Worm (Caenorhabditis elegans) whole organism, midembryonic: Measurements from ENCODE around the gene penr-1.

Experiments used
- T22C8.4 ChIP-seq: fragments of 200-800 bp; sonication (Bioruptor generic); IDR thresholded peaks from 2 replicates; pipeline ENCODE4 v1.3.6; 2022; ENCODE audit warnings: missing genetic modification characterization, missing compliant biosample characterization
- cog-1 ChIP-seq: sonication (generic microtip); optimal IDR thresholded peaks from 2 replicates; lab custom pipeline; 2016; ENCODE audit warnings: missing genetic modification characterization, missing compliant biosample characterization
- flt-1 ChIP-seq: fragments of 200-800 bp; sonication (Bioruptor generic); IDR thresholded peaks from 2 replicates; pipeline ENCODE4 v1.3.6; 2022; ENCODE audit warnings: missing genetic modification characterization, missing compliant biosample characterization
- klf-2 ChIP-seq: fragments of 200-800 bp; sonication (Bioruptor generic); conservative IDR thresholded peaks from 2 replicates; pipeline ENCODE4 v1.3.6; 2022; ENCODE audit warnings: missing genetic modification reagents, missing genetic modification characterization, missing compliant biosample characterization
- med-1 ChIP-seq: sonication (generic microtip); optimal IDR thresholded peaks from 2 replicates; lab custom pipeline; 2017; ENCODE audit warnings: missing genetic modification characterization, mild to moderate bottlenecking, missing compliant biosample characterization, antibody characterized with exemption, missing genetic modification reagents; ENCODE audit not compliant: insufficient read depth
- tab-1 ChIP-seq: fragments of 200-800 bp; sonication (Bioruptor generic); IDR thresholded peaks from 2 replicates; pipeline ENCODE4 v1.3.6; 2022; ENCODE audit warnings: missing genetic modification characterization, missing compliant biosample characterization
- ztf-23 ChIP-seq: fragments of 200-800 bp; sonication (Bioruptor generic); IDR thresholded peaks from 2 replicates; pipeline ENCODE4 v1.3.6; 2022; ENCODE audit warnings: missing genetic modification reagents, missing genetic modification characterization, missing compliant biosample characterization

- no peak for TF ChIP-seq flt-1
- TF ChIP-seq klf-2 (GFP tag; lab: Robert Waterston, UW), result no peak
- no peak for TF ChIP-seq cog-1 (tag; lab: Kevin White, UChicago)
- TF ChIP-seq T22C8.4 (GFP tag; lab: Robert Waterston, UW), result no peak
- no peak for TF ChIP-seq med-1 (GFP tag; lab: Kevin White, UChicago)
- no peak for TF ChIP-seq ztf-23 (GFP tag; lab: Robert Waterston, UW)
- TF ChIP-seq tab-1 (GFP tag; lab: Robert Waterston, UW), result no peak
Observed at ce11 chrV:5287273-5287672, 18.0 kb downstream of the penr-1 start, which contains the start of gene Y49G5A.1.
